Worm (Caenorhabditis elegans): Measurements from ENCODE around the gene F25B5.6.

- TF ChIP-seq madf-6 (GFP tag; IDR thresholded peaks at IDR 0.05) (no peak), him-1 (tag; optimal IDR thresholded peaks at IDR 0.05) (no peak), unc-130 (GFP tag; optimal IDR thresholded peaks at IDR 0.05) (no peak)
Observed at ce11 chrIII:5992913-5993312, 44.4 kb upstream of the F25B5.6 start, which contains the start of gene T04C9.1.
